Fruit fly (Drosophila melanogaster) whole organism, wandering third instar larva: Measurements from ENCODE around the gene TwdlM.

Experiments used
- Abd-B ChIP-seq: fragments of >200 bp; optimal IDR thresholded peaks from 2 replicates; lab custom pipeline; 2017; ENCODE audit warnings: missing biosample characterization, missing genetic modification characterization
- CG32264 ChIP-seq: fragments of 200-800 bp; sonication (Bioruptor generic); optimal IDR thresholded peaks from 2 replicates; lab custom pipeline; 2016; ENCODE audit warnings: missing biosample characterization, missing genetic modification characterization
- CG9705 ChIP-seq: fragments of 200-800 bp; sonication (Bioruptor generic); optimal IDR thresholded peaks from 2 replicates; lab custom pipeline; 2018; ENCODE audit warnings: missing biosample characterization, mild to moderate bottlenecking, missing genetic modification characterization
- CrebA ChIP-seq: fragments of 200-800 bp; sonication (Bioruptor generic); optimal IDR thresholded peaks from 2 replicates; lab custom pipeline; 2016; ENCODE audit warnings: missing biosample characterization, mild to moderate bottlenecking, missing genetic modification characterization, borderline replicate concordance
- Dfd ChIP-seq: fragments of >200 bp; optimal IDR thresholded peaks from 2 replicates; lab custom pipeline; 2017; ENCODE audit warnings: missing biosample characterization, missing genetic modification characterization
- Dif ChIP-seq: fragments of 200-275, 200-300 bp; sonication (Bioruptor generic); optimal IDR thresholded peaks from 2 replicates; lab custom pipeline; 2018; ENCODE audit warnings: missing biosample characterization, missing genetic modification characterization; ENCODE audit not compliant: partially characterized antibody
- GATAd ChIP-seq: sonication (Bioruptor generic); optimal IDR thresholded peaks from 2 replicates; lab custom pipeline; 2016; ENCODE audit warnings: missing biosample characterization, missing genetic modification characterization
- HLH106 ChIP-seq: fragments of 200-800 bp; optimal IDR thresholded peaks from 3 replicates; lab custom pipeline; 2019; ENCODE audit warnings: missing biosample characterization, mild to moderate bottlenecking, missing genetic modification characterization, moderate library complexity
- Hnf4 ChIP-seq: fragments of 200-800 bp; sonication (Bioruptor generic); optimal IDR thresholded peaks from 2 replicates; lab custom pipeline; 2016; ENCODE audit warnings: missing biosample characterization, mild to moderate bottlenecking, missing genetic modification characterization
- Hr78 ChIP-seq: fragments of >200 bp; optimal IDR thresholded peaks from 2 replicates; lab custom pipeline; 2017; ENCODE audit warnings: missing biosample characterization, missing genetic modification characterization
- Hr83 ChIP-seq: fragments of 200-300 bp; sonication (Bioruptor generic); optimal IDR thresholded peaks from 2 replicates; lab custom pipeline; 2016; ENCODE audit warnings: missing biosample characterization, mild to moderate bottlenecking, missing genetic modification characterization, moderate library complexity; ENCODE audit not compliant: poor library complexity, severe bottlenecking
- Jra ChIP-seq: sonication (Bioruptor generic); optimal IDR thresholded peaks from 2 replicates; lab custom pipeline; 2016; ENCODE audit warnings: missing biosample characterization, missing genetic modification characterization
- N ChIP-seq: fragments of >200 bp; optimal IDR thresholded peaks from 2 replicates; lab custom pipeline; 2018; ENCODE audit warnings: missing biosample characterization, missing external identifiers, missing genetic modification characterization
- Rel ChIP-seq, 2 experiments: fragments of 200-800 bp; sonication (Bioruptor generic) in 1 of 2; optimal IDR thresholded peaks; 2 replicates in 1 of 2; 3 replicates in 1 of 2; lab custom pipeline; 2016 to 2019; ENCODE audit warnings: mild to moderate bottlenecking in 2 of 2, missing biosample characterization in 2 of 2, missing genetic modification characterization in 2 of 2, moderate library complexity in 1 of 2
- Sp1 ChIP-seq: fragments of 200-800 bp; sonication (Bioruptor generic); optimal IDR thresholded peaks from 3 replicates; lab custom pipeline; 2019; ENCODE audit warnings: missing biosample characterization, mild to moderate bottlenecking, missing genetic modification characterization, moderate library complexity
- brk ChIP-seq: fragments of 200-800 bp; sonication (Bioruptor generic); optimal IDR thresholded peaks from 2 replicates; lab custom pipeline; 2016; ENCODE audit warnings: missing biosample characterization, mild to moderate bottlenecking, missing genetic modification characterization
- dmrt93B ChIP-seq: fragments of 200-800 bp; sonication (Bioruptor generic); optimal IDR thresholded peaks from 2 replicates; lab custom pipeline; 2018; ENCODE audit warnings: missing biosample characterization, mild to moderate bottlenecking, missing genetic modification characterization
- dsf ChIP-seq: sonication (Bioruptor generic); optimal IDR thresholded peaks from 2 replicates; lab custom pipeline; 2016; ENCODE audit warnings: missing biosample characterization, missing genetic modification characterization, borderline replicate concordance
- ey ChIP-seq: fragments of 200-800 bp; sonication (Bioruptor generic); optimal IDR thresholded peaks from 2 replicates; lab custom pipeline; 2016; ENCODE audit warnings: missing biosample characterization, missing genetic modification characterization
- foxo ChIP-seq, 2 experiments: fragments of 200-800 bp; sonication (Bioruptor generic); optimal IDR thresholded peaks; 2 replicates in 1 of 2; 3 replicates in 1 of 2; lab custom pipeline; 2016 to 2017; ENCODE audit warnings: missing biosample characterization in 2 of 2, missing genetic modification characterization in 2 of 2
- fru ChIP-seq: fragments of 200-800 bp; sonication (Bioruptor generic); optimal IDR thresholded peaks from 3 replicates; lab custom pipeline; 2016; ENCODE audit warnings: missing biosample characterization, mild to moderate bottlenecking, missing genetic modification characterization
- h ChIP-seq: fragments of 200-800 bp; sonication (Bioruptor generic); optimal IDR thresholded peaks from 3 replicates; lab custom pipeline; 2016; ENCODE audit warnings: missing biosample characterization, mild to moderate bottlenecking, missing genetic modification characterization
- jim ChIP-seq: fragments of 175-275, 200-325 bp; sonication (Bioruptor generic); optimal IDR thresholded peaks from 2 replicates; lab custom pipeline; 2016; ENCODE audit warnings: missing biosample characterization, mild to moderate bottlenecking, missing genetic modification characterization
- lola ChIP-seq: fragments of >200 bp; optimal IDR thresholded peaks from 2 replicates; lab custom pipeline; 2017; ENCODE audit warnings: missing biosample characterization, missing genetic modification characterization
- pan ChIP-seq: fragments of >200 bp; optimal IDR thresholded peaks from 2 replicates; lab custom pipeline; 2017
- psq ChIP-seq: fragments of 200-800 bp; sonication (Bioruptor generic); optimal IDR thresholded peaks from 3 replicates; lab custom pipeline; 2017; ENCODE audit warnings: missing biosample characterization, mild to moderate bottlenecking, missing genetic modification characterization, moderate library complexity
- rgr ChIP-seq: fragments of 200-800 bp; sonication (Bioruptor generic); optimal IDR thresholded peaks from 3 replicates; lab custom pipeline; 2016; ENCODE audit warnings: missing biosample characterization, mild to moderate bottlenecking, missing genetic modification characterization
- sage ChIP-seq: fragments of 200-800 bp; sonication (Bioruptor generic); optimal IDR thresholded peaks from 2 replicates; lab custom pipeline; 2016; ENCODE audit warnings: missing biosample characterization, mild to moderate bottlenecking, missing genetic modification characterization
- sv ChIP-seq: fragments of 200-800 bp; sonication (Bioruptor generic); optimal IDR thresholded peaks from 3 replicates; lab custom pipeline; 2016; ENCODE audit warnings: missing biosample characterization, missing genetic modification characterization
- tai ChIP-seq: sonication (Bioruptor generic); optimal IDR thresholded peaks from 2 replicates; lab custom pipeline; 2016; ENCODE audit warnings: missing biosample characterization, missing genetic modification characterization
- usp ChIP-seq: fragments of >200 bp; optimal IDR thresholded peaks from 2 replicates; lab custom pipeline; 2017; ENCODE audit warnings: missing biosample characterization, missing genetic modification characterization

Gene TwdlM

DNA sequence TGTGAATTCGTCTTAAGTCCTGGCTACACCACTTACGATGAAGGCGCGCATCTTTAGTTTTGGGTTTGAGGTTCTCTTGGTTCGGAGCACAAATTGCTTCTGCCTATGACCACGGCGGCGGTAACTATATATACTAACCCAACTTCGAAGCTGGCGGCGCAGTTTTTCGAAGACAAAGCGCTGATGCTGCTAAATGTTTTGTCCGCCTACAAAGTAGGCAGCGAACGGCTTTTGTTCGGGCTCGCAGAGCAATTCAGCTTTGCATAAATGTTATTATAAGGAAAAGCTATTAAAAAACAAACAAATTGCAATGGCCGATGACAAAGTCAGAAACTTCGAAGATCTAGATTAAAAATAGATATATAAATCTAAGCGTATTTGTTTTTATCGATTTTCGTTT is 6.6 kb downstream of the TwdlM start, which contains the start of gene TwdlL:
TSS of gene TwdlL (minus strand) at position 101 of the 400 bp plus-strand sequence.
- no peak for TF ChIP-seq brk
- no peak for TF ChIP-seq Sp1 (GFP tag; lab: Kevin White, UChicago)
- TF ChIP-seq Abd-B (GFP tag; lab: Kevin White, UChicago) = no peak
- TF ChIP-seq GATAd = no peak
- no peak for TF ChIP-seq usp (GFP tag; lab: Kevin White, UChicago)
- TF ChIP-seq tai = no peak
- TF ChIP-seq CrebA (GFP tag; lab: Kevin White, UChicago) = no peak
- no peak for TF ChIP-seq Dfd (GFP tag; lab: Kevin White, UChicago)
- no peak for TF ChIP-seq N
- TF ChIP-seq rgr (GFP tag; lab: Kevin White, UChicago) = no peak
- no peak for TF ChIP-seq dsf
- TF ChIP-seq Rel (GFP tag; optimal IDR thresholded peaks at IDR 0.05; lab: Kevin White, UChicago) = no peak
- TF ChIP-seq Rel (tag; optimal IDR thresholded peaks at IDR 0.05; lab: Kevin White, UChicago) = no peak
- no peak for TF ChIP-seq ey
- TF ChIP-seq CG9705 (GFP tag; lab: Kevin White, UChicago) = no peak
- no peak for TF ChIP-seq dmrt93B (GFP tag; lab: Kevin White, UChicago)
- TF ChIP-seq sage = no peak
- TF ChIP-seq Hnf4 (GFP tag; lab: Kevin White, UChicago) = no peak

DNA sequence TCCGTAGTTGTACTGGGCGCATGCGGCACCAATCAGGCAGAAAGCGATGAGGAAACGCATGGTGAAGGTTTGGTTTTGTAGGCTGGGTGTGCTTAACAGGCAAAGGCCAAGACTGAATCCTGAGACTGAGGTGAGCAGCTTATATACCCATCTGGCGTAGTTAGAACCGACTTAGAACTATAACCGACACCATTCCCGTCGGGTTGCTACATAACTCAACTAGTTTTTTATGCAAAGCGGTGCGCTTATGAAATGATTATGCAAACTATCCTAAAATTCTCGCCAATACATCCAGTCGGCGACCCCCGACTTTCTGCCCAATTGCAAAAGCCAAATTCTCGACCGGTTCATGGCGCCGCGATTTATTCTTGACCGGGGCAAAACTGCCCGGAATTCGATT is 7.7 kb downstream of the TwdlM start, which contains the start of gene TwdlO:
TSS of gene TwdlO (minus strand) at position 101 of the 400 bp plus-strand sequence.
- TF ChIP-seq h (GFP tag; lab: Kevin White, UChicago) (no peak), sv (GFP tag; lab: Kevin White, UChicago) (no peak)

DNA sequence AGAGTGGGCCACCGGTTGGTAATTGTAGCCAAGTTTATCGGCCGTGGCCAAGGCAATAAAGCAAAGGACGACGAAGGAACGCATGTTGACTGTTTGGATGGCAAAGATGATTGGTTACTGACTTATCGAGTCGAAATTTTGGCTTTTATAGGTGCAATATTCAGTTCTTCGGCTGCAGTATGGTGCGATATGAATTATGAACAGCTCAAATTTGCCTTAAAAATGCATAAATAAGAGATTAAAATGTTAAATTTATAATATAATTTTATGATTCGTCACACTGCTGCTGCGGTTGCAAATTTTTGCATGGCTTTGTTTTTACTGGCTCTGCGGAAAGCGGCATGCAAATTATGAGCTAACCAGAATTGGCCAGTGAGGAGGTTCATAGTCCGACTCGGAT is 9.7 kb downstream of the TwdlM start, which contains the start of gene TwdlK:
TSS of gene TwdlK (minus strand) at position 101 of the 400 bp plus-strand sequence.
- TF ChIP-seq Sp1 (GFP tag; lab: Kevin White, UChicago) (no peak), usp (GFP tag; lab: Kevin White, UChicago) (no peak), CG32264 (GFP tag; lab: Kevin White, UChicago) (no peak), tai (no peak)

DNA sequence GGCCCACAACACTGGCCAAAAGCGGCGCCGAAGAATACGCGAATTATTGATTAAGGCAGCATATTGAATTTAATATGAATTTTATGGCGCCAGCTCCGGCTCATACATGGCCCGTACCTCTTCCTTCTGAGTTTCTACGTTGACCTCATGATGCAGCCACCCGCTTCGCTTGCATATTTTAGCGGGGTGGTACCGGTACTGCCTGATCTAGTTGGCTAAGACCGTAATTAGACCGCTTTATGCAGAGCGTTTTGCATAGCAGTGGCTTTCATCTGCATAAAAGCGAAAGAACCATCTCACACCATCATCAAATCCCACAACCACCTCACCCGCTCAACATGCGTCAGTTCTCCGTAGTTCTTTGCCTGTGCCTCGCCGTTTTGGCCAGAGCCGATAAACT is 10.7 kb downstream of the TwdlM start, which contains the start of gene TwdlJ:
TSS of gene TwdlJ (plus strand) at position 301 of the 400 bp plus-strand sequence.
- TF ChIP-seq HLH106 = no peak
- TF ChIP-seq Dif (GFP tag; lab: Kevin White, UChicago) = no peak
- no peak for TF ChIP-seq dmrt93B (GFP tag; lab: Kevin White, UChicago)
- TF ChIP-seq Hr83 (GFP tag; lab: Kevin White, UChicago) = no peak
- no peak for TF ChIP-seq Abd-B (GFP tag; lab: Kevin White, UChicago)
- TF ChIP-seq fru = no peak
- TF ChIP-seq dsf = no peak
- no peak for TF ChIP-seq rgr (GFP tag; lab: Kevin White, UChicago)
- TF ChIP-seq lola (GFP tag; lab: Kevin White, UChicago) = no peak
- no peak for TF ChIP-seq h (GFP tag; lab: Kevin White, UChicago)
- TF ChIP-seq Jra = no peak
- TF ChIP-seq tai = no peak
- no peak for TF ChIP-seq Sp1 (GFP tag; lab: Kevin White, UChicago)
- TF ChIP-seq foxo (GFP tag; optimal IDR thresholded peaks at IDR 0.05; lab: Kevin White, UChicago) = no peak
- no peak for TF ChIP-seq pan (lab: Kevin White, UChicago)
- TF ChIP-seq Dfd (GFP tag; lab: Kevin White, UChicago) = no peak
- no peak for TF ChIP-seq Hr78 (GFP tag; lab: Kevin White, UChicago)
- TF ChIP-seq psq (GFP tag; lab: Kevin White, UChicago) = no peak
- TF ChIP-seq usp (GFP tag; lab: Kevin White, UChicago) = no peak
- no peak for TF ChIP-seq jim (GFP tag; lab: Kevin White, UChicago)

DNA sequence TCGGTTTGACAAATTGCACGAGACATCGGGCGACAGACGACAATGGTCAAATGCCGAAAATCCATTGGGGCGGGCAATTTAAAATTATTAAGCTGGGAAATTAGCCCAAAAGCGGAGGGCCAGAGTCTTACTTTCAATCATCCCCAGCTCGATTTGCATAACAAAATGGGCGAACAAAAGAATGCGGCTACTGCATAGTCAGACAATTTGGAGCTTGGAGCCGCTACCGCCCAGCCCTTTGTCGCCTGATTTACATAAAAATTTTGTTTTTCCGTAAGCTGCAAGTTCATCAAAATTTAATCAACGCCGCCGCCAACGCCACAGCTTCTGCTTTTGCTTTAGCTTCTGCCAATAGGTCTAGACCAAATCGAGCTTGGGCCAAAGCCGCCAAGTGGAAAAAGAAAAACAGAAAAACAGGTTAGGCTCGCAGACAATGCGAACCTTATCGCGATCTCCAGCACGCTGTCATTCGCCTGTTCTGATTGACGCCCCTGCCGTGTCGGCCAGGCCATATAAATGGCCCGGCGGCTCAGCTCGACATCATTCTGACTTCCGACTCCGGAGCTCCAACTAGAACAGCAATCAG is 12.5 kb downstream of the TwdlM start, which contains the start of gene TwdlN:
TSS of gene TwdlN (plus strand) at position 536 of the 586 bp plus-strand sequence.
- TF ChIP-seq fru (no peak), CG32264 (GFP tag; lab: Kevin White, UChicago) (no peak), usp (GFP tag; lab: Kevin White, UChicago) (no peak), lola (GFP tag; lab: Kevin White, UChicago) (no peak)
